Worm (Caenorhabditis elegans): Measurements from ENCODE around the gene Y39E4B.5.

DNA sequence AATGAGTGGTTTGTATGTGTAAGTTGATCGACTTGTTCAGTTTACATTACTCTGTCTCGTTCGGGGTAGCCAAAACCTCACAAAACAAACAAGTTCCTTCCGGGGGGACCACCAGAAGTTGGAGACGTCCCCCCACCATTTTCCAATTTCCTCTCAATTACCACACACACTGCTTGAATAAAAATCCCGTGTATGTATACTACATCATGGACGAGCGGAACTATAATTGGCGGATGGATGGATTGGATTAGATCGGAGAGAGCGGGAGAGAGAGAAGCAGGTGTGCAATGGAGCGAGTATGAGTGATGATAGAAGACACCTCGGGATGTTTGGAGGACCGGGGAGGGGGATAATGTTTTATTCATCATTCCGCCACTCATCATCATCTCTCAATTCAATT lies 38.5 kb upstream of the Y39E4B.5 start:
- TF ChIP-seq him-1 (tag; optimal IDR thresholded peaks at IDR 0.05), result no peak
- no peak for TF ChIP-seq W03F9.2 (tag; optimal IDR thresholded peaks at IDR 0.05)
- TF ChIP-seq dao-5 (tag; optimal IDR thresholded peaks at IDR 0.05), result no peak

Measured in whole organism, L4/young adult.